Fruit fly (Drosophila melanogaster): Measurements from ENCODE around the gene CG43998.
A peak's percentile ranks its signal among the peaks of the same experiment; 100 is the strongest.

CG43998 gene

DNA sequence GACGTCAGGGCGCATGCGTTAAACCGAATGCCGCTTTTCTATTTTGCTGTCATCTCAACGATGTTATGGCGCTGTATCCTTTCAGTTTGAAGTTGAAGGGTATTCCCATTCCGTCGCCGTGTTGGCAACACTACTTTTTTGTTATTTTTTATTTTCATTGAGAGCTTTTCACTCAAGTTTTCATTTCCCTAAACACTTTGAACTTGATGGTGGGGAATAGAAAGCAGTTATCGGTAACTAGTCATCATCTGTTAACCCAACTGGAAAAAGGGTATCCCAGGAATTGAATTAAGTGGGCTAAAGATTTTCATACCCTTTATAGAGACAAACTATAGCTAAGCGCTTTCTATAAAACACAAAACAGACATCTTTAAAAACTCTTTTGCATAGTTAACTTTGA lies 41.2 kb downstream of the CG43998 start (continued):
- TF ChIP-seq CG6792 (GFP tag; optimal IDR thresholded peaks at IDR 0.05), result no peak
- no peak for TF ChIP-seq dsx (GFP tag; optimal IDR thresholded peaks at IDR 0.05; ENCODE audit: poor library complexity, severe bottlenecking)
- TF ChIP-seq achi (GFP tag; optimal IDR thresholded peaks at IDR 0.05), result no peak
- TF ChIP-seq Hr39 (GFP tag; optimal IDR thresholded peaks at IDR 0.05), result no peak
- peak; percentile 73 for TF ChIP-seq CG6163 (GFP tag; IDR thresholded peaks at IDR 0.05)
- TF ChIP-seq Sox15 (GFP tag; optimal IDR thresholded peaks at IDR 0.05), result no peak
- no peak for TF ChIP-seq CG34406 (GFP tag; optimal IDR thresholded peaks at IDR 0.05)
- no peak for TF ChIP-seq Sox102F (GFP tag; optimal IDR thresholded peaks at IDR 0.05)
- TF ChIP-seq CG11902 (GFP tag; optimal IDR thresholded peaks at IDR 0.05), result no peak
- peak; percentile 21 for TF ChIP-seq Hr4 (GFP tag; optimal IDR thresholded peaks at IDR 0.05)
- no peak for TF ChIP-seq svp (GFP tag)
- no peak for TF ChIP-seq esn (GFP tag; optimal IDR thresholded peaks at IDR 0.05)
- no peak for TF ChIP-seq Eip75B (GFP tag; optimal IDR thresholded peaks at IDR 0.05)
- no peak for TF ChIP-seq CG4318 (GFP tag; optimal IDR thresholded peaks at IDR 0.05)
- TF ChIP-seq cyc (GFP tag; optimal IDR thresholded peaks at IDR 0.05), result no peak
- no peak for TF ChIP-seq CG8319 (GFP tag; optimal IDR thresholded peaks at IDR 0.05)
- TF ChIP-seq fd59A (GFP tag; optimal IDR thresholded peaks at IDR 0.05), result no peak
- TF ChIP-seq Ets96B (tag; optimal IDR thresholded peaks at IDR 0.05), result peak; percentile 20
- TF ChIP-seq acj6 (GFP tag; optimal IDR thresholded peaks at IDR 0.05), result no peak
- TF ChIP-seq CG8632 (GFP tag; optimal IDR thresholded peaks at IDR 0.05), result no peak
- TF ChIP-seq Eip78C (GFP tag), result no peak
- no peak for TF ChIP-seq CG32006 (GFP tag; optimal IDR thresholded peaks at IDR 0.05)

DNA sequence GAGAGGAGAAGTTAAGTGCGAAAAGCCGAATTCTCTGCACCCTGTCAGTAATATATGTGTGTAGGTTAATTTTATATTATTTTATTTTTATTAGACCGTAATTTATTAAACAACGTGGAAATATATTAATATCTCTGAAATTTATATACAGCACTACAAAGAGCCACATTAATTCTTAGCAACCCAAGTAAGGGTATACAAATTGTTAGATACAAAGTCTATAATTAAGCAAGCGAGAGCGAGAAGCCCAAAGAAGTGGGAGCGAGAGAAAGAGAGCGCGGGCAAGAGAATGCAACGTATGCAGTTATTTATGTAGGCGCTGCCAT lies 41.7 kb downstream of the CG43998 start:
- TF ChIP-seq pdm3 (GFP tag; optimal IDR thresholded peaks at IDR 0.05) (peak; percentile 91), CG6854 (GFP tag; optimal IDR thresholded peaks at IDR 0.05) (peak; percentile 55), CG8319 (GFP tag; optimal IDR thresholded peaks at IDR 0.05) (peak; percentile 78), CG6163 (GFP tag; IDR thresholded peaks at IDR 0.05) (peak; percentile 98), CG6792 (GFP tag; optimal IDR thresholded peaks at IDR 0.05) (peak; percentile 89), CG10669 (GFP tag; optimal IDR thresholded peaks at IDR 0.05) (peak; percentile 91), Eip78C (GFP tag) (peak; percentile 98), spab (GFP tag; optimal IDR thresholded peaks at IDR 0.05) (peak; percentile 92), CG11294 (GFP tag; IDR thresholded peaks at IDR 0.05) (peak; percentile 96), cyc (GFP tag; optimal IDR thresholded peaks at IDR 0.05) (peak; percentile 90), Sox102F (GFP tag; optimal IDR thresholded peaks at IDR 0.05) (peak; percentile 86), dac (GFP tag; optimal IDR thresholded peaks at IDR 0.05) (peak; percentile 84), CG1621 (tag; optimal IDR thresholded peaks at IDR 0.05) (peak; percentile 86), CG31627 (GFP tag; optimal IDR thresholded peaks at IDR 0.05) (peak; percentile 81), esn (GFP tag; optimal IDR thresholded peaks at IDR 0.05) (peak; percentile 91), eg (GFP tag; IDR thresholded peaks at IDR 0.05) (peak; percentile 98), CG34406 (GFP tag; optimal IDR thresholded peaks at IDR 0.05) (peak; percentile 86), Hr39 (GFP tag; optimal IDR thresholded peaks at IDR 0.05) (peak; percentile 76), Sox15 (GFP tag; optimal IDR thresholded peaks at IDR 0.05) (peak; percentile 72), salr (GFP tag; optimal IDR thresholded peaks at IDR 0.05) (peak; percentile 77 to 92), CG3032 (tag; optimal IDR thresholded peaks at IDR 0.05) (peak; percentile 95), Sox14 (GFP tag; optimal IDR thresholded peaks at IDR 0.05) (peak; percentile 88), svp (GFP tag) (peak; percentile 94), CG6276 (GFP tag; optimal IDR thresholded peaks at IDR 0.05) (peak; percentile 96), CG16779 (tag; optimal IDR thresholded peaks at IDR 0.05) (peak; percentile 90), CG9139 (GFP tag; optimal IDR thresholded peaks at IDR 0.05) (peak; percentile 92), lz (GFP tag; optimal IDR thresholded peaks at IDR 0.05) (peak; percentile 83), acj6 (GFP tag; optimal IDR thresholded peaks at IDR 0.05) (peak; percentile 95), Gug (GFP tag; IDR thresholded peaks at IDR 0.05) (peak; percentile 97), CG6808 (GFP tag; optimal IDR thresholded peaks at IDR 0.05) (peak; percentile 91), vri (GFP tag; optimal IDR thresholded peaks at IDR 0.05) (peak; percentile 67), Eip93F (GFP tag; optimal IDR thresholded peaks at IDR 0.05) (peak; percentile 91), CG4318 (GFP tag; optimal IDR thresholded peaks at IDR 0.05) (peak; percentile 92), topi (GFP tag; optimal IDR thresholded peaks at IDR 0.05) (peak; percentile 90), Eip75B (GFP tag; optimal IDR thresholded peaks at IDR 0.05) (peak; percentile 89), Smox (GFP tag; optimal IDR thresholded peaks at IDR 0.05) (peak; percentile 90), Hr4 (GFP tag; optimal IDR thresholded peaks at IDR 0.05) (peak; percentile 90), net (GFP tag; optimal IDR thresholded peaks at IDR 0.05) (peak; percentile 90), CG7368 (GFP tag; optimal IDR thresholded peaks at IDR 0.05) (peak; percentile 87), CG10631 (GFP tag; optimal IDR thresholded peaks at IDR 0.05) (peak; percentile 96), ss (GFP tag; optimal IDR thresholded peaks at IDR 0.05) (peak; percentile 88 to 94), CG15336 (GFP tag; IDR thresholded peaks at IDR 0.05) (peak; percentile 98)

Measured in whole organism, prepupa.